Fruit fly (Drosophila melanogaster) Kc167 (cell line): ENCODE results near the gene Nup205.

Experiments used
- Myc ChIP-seq: fragments of >200 bp; optimal IDR thresholded peaks from 2 replicates; lab custom pipeline; 2017; ENCODE audit warnings: missing external identifiers
- Sin3A ChIP-seq: fragments of >200 bp; optimal IDR thresholded peaks from 2 replicates; lab custom pipeline; 2018; ENCODE audit warnings: missing external identifiers
- h ChIP-seq: fragments of >200 bp; optimal IDR thresholded peaks from 3 replicates; lab custom pipeline; 2018; ENCODE audit warnings: missing external identifiers
- insv ChIP-seq: fragments of >200 bp; optimal IDR thresholded peaks from 3 replicates; lab custom pipeline; 2018; ENCODE audit warnings: missing external identifiers
- psq ChIP-seq: fragments of >200 bp; optimal IDR thresholded peaks from 2 replicates; lab custom pipeline; 2017; ENCODE audit warnings: missing external identifiers
- ttk ChIP-seq: sonication (Bioruptor generic); optimal IDR thresholded peaks from 2 replicates; lab custom pipeline; 2017; ENCODE audit warnings: missing external identifiers

The Nup205 gene

DNA sequence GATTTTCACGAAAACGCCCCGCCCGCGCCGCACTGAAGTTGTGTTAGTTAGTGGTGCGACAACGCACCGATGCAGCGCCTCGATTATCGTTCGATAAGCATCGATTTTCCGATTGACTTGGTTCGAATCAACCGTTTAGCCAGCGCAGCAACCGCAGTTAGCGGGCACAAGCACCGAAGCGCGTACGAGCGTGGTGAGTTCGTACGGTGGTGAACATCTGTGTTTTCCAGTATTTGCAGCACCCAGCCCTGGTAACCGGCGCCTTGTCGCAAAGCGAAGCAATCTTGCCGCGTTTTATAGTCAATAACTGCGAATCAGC lies at the start of gene Nup205, which contains the start of gene pico:
Gene Nup205 (plus strand): TSS at position 226 of the 319 bp plus-strand sequence.
Gene pico (minus strand): TSS at position 71 of the 319 bp plus-strand sequence.
- TF ChIP-seq psq, result no peak
- TF ChIP-seq h (lab: Kevin White, UChicago), result no peak
- no peak for TF ChIP-seq insv (lab: Kevin White, UChicago)
- TF ChIP-seq Sin3A, result no peak
- TF ChIP-seq Myc, result no peak
- TF ChIP-seq ttk (lab: Kevin White, UChicago), result no peak

DNA sequence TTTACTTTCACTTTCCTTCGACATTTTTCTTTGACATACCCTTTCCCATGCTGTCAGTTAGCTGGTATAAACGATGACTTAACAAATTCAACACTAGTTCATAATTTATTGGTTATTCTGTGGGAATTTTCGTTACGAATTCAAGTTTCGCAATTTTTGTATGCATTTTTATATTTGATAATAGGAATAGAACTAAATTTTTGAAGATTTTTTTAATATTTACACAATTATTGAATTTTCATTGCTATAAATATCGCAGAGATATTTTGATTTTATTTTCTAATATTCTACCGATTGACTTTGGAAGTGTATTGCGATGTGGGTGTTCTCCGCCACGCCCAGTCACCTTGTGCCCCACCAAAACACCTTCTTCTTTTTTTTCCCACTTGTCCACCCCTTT lies 45.9 kb upstream of the Nup205 start:
- no peak for TF ChIP-seq Myc
- no peak for TF ChIP-seq h (lab: Kevin White, UChicago)
- no peak for TF ChIP-seq psq
- no peak for TF ChIP-seq insv (lab: Kevin White, UChicago)
- no peak for TF ChIP-seq Sin3A
- no peak for TF ChIP-seq ttk (lab: Kevin White, UChicago)

DNA sequence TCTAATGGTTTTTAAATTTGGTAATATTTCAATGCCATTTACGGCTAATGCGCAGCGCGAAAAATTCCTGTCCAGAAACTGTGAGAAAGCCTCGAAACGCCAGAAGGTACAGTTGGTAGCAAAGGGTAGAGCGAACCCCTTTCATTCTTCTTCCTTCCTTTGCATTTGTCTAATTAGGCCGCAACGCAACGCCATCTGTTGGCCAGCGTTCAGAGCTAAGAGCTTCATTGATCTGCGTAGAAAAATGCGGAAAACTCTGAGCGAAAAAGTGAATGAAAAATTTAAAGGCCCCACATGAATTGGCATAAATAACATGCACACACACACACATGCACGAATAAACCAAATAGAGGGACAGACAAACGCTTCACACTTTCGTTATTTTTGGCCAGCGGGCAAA lies 41.0 kb upstream of the Nup205 start:
- TF ChIP-seq psq (no peak), ttk (lab: Kevin White, UChicago) (no peak), insv (lab: Kevin White, UChicago) (no peak)

DNA sequence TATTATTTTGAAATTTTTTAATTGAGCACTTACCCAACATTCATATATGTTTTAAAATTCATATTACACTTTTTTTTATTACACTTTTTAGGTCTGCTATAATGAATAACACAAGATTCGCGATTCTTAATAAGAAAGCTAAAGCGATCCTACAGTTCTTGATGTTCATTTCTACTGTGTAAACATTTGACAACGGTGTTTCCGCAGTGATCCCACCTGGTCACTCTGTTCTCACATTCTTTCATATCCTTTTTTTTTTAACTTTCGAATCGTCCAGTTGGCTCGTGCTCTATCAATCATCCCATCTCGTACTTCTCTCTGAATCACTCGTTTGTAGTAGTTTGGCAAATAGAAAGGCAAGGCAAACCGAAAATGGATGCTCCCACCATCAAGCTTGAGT lies 39.6 kb upstream of the Nup205 start, which contains the start of gene SkpD:
Gene SkpD (plus strand): TSS at position 301 of the 400 bp plus-strand sequence.
- no peak for TF ChIP-seq ttk (lab: Kevin White, UChicago)
- no peak for TF ChIP-seq Sin3A
- TF ChIP-seq insv (lab: Kevin White, UChicago), result no peak
- no peak for TF ChIP-seq h (lab: Kevin White, UChicago)
- TF ChIP-seq psq, result no peak
- TF ChIP-seq Myc, result no peak

DNA sequence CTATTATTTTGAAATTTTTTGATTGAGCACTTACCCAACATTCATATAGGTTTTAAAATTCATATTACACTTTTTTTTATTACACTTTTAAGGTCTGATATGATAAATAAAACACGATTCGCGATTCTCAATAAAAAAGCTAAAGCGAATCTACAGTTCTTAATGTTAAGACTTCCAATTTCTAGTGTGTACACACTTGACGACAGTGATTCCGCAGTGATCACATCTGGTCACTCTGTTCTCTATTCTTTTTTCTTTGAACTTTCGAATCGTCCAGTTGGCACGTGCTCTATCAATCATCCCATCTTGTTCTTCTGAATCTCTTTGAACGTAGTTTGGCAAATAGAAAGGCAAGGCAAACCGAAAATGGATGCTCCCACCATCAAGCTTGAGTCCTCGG lies 36.2 kb upstream of the Nup205 start, which contains the start of gene SkpC:
Gene SkpC (plus strand): TSS at position 301 of the 400 bp plus-strand sequence.
- no peak for TF ChIP-seq ttk (lab: Kevin White, UChicago)
- TF ChIP-seq Myc, result no peak
- no peak for TF ChIP-seq h (lab: Kevin White, UChicago)
- TF ChIP-seq Sin3A, result no peak
- TF ChIP-seq psq, result no peak
- no peak for TF ChIP-seq insv (lab: Kevin White, UChicago)

DNA sequence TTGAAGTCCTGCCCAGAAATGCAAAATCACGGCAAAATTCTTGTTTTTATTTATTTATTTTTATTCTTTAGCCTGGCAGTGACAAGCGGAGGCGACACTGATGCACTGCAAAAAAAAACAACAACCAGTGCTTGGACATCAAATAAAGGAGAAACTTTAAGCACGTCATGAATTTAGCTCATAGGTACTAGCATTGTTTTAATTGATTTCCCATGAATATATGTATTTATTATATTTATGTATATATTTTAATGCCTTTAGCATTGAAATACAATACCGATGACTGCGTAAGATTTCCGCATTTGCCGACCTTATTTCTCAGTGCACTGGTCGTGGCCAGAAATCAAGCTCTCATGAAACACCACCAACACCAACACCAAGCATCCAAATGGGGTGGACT lies 33.4 kb upstream of the Nup205 start:
- TF ChIP-seq Myc, result no peak
- no peak for TF ChIP-seq ttk (lab: Kevin White, UChicago)
- TF ChIP-seq Sin3A, result no peak
- no peak for TF ChIP-seq h (lab: Kevin White, UChicago)
- TF ChIP-seq insv (lab: Kevin White, UChicago), result no peak
- no peak for TF ChIP-seq psq

DNA sequence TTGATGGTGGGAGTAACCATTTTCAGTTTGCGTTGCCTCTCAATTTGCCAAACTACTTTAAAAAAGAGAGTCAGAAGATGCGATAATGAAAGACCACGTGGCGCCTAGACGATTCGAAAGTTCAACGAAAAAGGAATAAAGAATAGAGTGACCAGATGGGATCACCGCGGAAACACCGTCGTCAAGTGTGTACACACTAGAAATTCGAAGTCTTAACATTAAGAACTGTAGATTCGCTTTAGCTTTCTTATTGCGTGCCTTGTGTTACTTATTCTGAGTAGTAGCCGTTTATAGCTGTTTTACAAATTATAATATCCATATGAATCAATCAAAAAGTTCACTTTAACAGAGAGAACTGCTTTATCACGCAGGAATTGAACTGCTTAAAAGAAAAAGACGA lies 28.0 kb upstream of the Nup205 start, which contains the start of gene SkpE:
Gene SkpE (minus strand): TSS at position 101 of the 400 bp plus-strand sequence.
- no peak for TF ChIP-seq ttk (lab: Kevin White, UChicago)
- no peak for TF ChIP-seq Sin3A
- TF ChIP-seq Myc, result no peak

DNA sequence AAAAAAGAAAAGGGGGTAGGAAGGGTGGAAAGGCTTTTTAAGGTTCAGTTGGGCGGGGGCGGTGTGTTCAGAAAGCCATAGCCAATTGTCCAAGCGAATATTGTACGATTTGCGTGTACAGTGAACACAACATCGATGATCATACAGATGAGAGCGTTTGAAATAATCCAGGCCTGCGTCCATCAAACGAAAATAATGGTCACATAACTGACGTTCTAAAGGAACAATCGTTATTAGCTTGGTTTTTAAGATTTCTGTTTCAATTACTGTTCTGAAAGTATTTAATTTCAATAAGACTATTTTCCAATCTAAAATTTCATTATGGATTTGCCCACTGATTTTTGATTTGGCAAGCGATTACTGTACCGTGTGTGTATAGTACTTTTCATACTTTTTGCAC lies 26.8 kb upstream of the Nup205 start:
- TF ChIP-seq Myc, result no peak
- no peak for TF ChIP-seq Sin3A
- TF ChIP-seq psq, result no peak

DNA sequence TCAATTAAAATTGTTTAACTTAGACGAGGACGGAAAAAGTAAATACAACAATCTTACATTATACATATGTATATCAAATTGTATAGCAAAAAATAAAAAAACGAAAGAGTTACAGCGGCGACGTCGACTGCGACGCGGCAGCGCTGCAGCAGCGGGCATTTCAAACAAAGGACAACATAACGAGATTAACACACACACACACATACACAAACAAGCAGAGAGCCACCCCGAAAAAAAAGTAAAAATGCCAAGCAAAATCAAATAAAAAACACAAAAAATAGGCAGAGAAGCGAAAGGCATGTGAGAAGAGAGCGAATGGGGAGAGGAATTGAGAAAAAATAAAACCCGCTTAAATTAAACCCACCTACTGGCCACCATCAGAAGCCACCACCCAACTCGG lies 24.3 kb upstream of the Nup205 start:
- TF ChIP-seq ttk (lab: Kevin White, UChicago) (no peak), h (lab: Kevin White, UChicago) (no peak), psq (no peak), Sin3A (no peak), Myc (no peak), insv (lab: Kevin White, UChicago) (no peak)

DNA sequence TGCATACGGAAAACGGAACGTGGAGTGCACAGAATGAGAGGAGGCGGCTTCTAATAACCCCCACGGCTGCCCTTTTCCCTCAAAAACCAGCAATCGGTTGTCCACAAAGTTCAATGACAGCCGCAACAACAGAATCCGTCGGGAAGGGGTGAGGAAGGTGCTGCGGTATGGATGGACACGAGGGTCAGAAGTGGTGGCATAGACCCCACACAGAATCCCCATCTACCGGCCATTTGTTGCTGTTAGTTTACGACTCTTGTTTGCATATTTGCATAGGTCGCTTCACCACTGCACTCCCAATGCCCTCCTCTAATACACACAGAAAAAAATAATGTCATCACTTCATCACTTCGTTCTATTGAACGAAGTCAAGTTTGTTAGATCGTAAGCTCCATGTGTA lies 12.9 kb upstream of the Nup205 start:
- TF ChIP-seq ttk (lab: Kevin White, UChicago) (no peak), Sin3A (no peak), Myc (no peak)

DNA sequence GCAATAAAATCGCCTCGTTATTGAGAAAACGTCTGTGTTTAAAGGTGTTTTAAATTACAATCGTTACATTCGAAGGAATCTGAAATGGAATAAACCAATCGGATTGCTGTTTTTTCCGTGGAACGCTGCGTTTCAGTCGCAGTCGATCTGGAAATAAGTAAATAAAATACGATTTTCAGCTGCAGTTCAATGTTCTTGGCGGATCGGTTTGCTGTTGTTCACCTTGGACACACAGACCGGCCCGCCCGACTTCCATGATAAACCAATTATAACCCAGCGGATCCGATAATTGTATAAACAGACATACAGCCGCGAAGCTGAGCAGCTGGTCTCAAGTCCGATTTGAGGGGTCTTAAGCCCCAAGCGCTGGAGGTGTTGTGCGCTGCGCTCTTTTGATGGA lies 11.7 kb upstream of the Nup205 start:
- no peak for TF ChIP-seq Sin3A
- TF ChIP-seq h (lab: Kevin White, UChicago), result no peak
- no peak for TF ChIP-seq ttk (lab: Kevin White, UChicago)
- TF ChIP-seq psq, result no peak
- TF ChIP-seq insv (lab: Kevin White, UChicago), result no peak
- no peak for TF ChIP-seq Myc

DNA sequence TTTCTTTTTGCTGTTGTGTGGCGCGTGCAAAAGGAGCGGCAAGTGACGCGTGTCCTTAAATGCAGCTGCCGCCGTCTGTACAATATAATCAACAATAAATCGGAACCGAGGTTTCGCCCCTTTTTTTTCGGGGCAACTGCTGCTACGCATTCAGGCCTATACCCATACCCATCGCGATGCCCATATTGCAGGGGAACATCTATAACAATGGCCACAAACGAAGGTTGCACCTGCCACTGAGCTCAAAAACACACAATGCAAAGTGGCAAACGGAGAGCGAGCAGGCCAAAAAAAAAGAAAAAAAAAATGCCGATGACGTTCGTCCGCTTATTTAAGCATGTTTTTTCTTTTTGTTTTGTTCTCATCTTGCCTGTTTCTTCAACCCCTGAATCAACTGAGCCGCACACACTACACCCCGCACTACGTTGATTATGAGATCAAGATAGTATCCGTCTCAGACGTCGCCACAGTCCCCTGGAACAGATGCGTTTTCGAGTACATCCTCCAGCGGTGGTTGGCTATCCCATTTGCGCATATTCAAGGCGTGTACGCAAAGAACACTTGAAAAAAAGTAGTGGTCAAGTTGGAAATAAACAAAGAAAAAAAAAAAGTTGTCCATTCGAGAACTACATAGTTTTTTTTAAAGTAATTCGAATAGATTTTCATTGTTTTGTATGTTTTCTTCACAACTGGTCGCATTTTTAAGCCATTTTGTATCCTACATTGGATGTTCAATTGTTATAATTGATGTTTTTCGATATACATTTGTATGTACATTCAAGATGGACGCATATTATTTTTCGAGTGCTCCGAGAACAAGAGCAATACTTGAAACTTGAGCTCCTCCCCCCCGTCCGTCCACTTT lies 9.4 kb upstream of the Nup205 start:
- no peak for TF ChIP-seq insv (lab: Kevin White, UChicago)
- no peak for TF ChIP-seq Myc
- no peak for TF ChIP-seq h (lab: Kevin White, UChicago)
- no peak for TF ChIP-seq psq
- no peak for TF ChIP-seq Sin3A
- TF ChIP-seq ttk (lab: Kevin White, UChicago), result no peak

DNA sequence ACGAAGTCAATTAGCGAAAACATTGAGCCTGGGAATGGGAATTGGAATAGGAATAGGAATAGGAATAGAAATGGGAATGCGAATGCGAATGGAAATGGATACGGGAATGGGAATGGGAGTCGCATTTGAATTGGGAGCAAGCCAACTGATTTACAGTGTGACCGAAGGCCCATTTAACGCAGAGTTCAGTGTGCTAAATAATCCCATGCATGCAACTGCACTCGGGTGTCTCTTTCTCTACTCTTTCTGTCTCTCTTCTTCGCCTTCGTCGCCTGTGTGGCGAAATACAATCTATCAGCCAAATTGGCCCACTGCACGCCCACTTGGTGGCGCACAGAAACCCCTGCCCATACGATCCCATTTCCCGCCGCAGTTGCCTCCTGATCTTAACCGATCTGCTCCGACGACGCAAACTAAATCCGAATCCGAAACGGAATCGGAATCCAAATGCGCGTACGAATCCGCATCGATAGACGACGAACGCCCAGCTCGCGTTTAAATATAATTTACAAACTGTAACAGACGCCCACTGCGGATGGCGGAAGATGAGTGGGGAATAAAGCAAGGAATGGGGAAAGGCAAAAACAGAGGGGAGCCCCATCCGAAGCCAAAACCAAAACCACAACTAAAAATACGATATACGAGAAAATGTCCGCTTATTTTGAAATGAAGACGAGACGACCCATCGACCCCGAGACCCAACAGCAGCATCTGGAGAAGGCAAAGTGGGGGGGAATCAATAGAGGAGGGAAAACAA lies 7.8 kb upstream of the Nup205 start:
- TF ChIP-seq h (lab: Kevin White, UChicago) (no peak), ttk (lab: Kevin White, UChicago) (no peak), Sin3A (no peak), insv (lab: Kevin White, UChicago) (no peak), psq (no peak), Myc (no peak)
